Worm (Caenorhabditis elegans): ENCODE data around the gene srh-282.

ce11 chrIV:290387-290786 is 17.2 kb upstream of the srh-282 start:
- TF ChIP-seq klf-2 (GFP tag; conservative IDR thresholded peaks at IDR 0.05): no peak
- no peak for TF ChIP-seq flt-1 (GFP tag; IDR thresholded peaks at IDR 0.05)
- no peak for TF ChIP-seq med-1 (GFP tag; optimal IDR thresholded peaks at IDR 0.05; ENCODE audit: insufficient read depth)
- no peak for TF ChIP-seq cog-1 (tag; optimal IDR thresholded peaks at IDR 0.05)
- TF ChIP-seq ref-1 (GFP tag; conservative IDR thresholded peaks at IDR 0.05): no peak
- TF ChIP-seq ztf-29 (GFP tag; IDR thresholded peaks at IDR 0.05): no peak
- no peak for TF ChIP-seq ztf-23 (GFP tag; IDR thresholded peaks at IDR 0.05)
- TF ChIP-seq tab-1 (GFP tag; IDR thresholded peaks at IDR 0.05): no peak
- no peak for TF ChIP-seq T22C8.4 (GFP tag; IDR thresholded peaks at IDR 0.05)
